Worm (Caenorhabditis elegans) whole organism, L4 larva: ENCODE results near the gene K07F5.7.
"Not testable (repeated sequence)": the region's sequence is repeated elsewhere in the genome, so short reads cannot be mapped to it uniquely, and the experiment has no call there.

ENCODE experiments used
- F49E8.2 ChIP-seq: sonication (generic microtip); optimal IDR thresholded peaks from 2 replicates; lab custom pipeline; 2016; ENCODE audit warnings: missing compliant biosample characterization, mild to moderate bottlenecking, missing genetic modification characterization, borderline replicate concordance
- Y75B8A.6 ChIP-seq: fragments of 200-800 bp; sonication (Bioruptor generic); IDR thresholded peaks from 2 replicates; pipeline ENCODE4 v1.3.6; 2022; ENCODE audit warnings: missing genetic modification reagents, missing genetic modification characterization, missing compliant biosample characterization
- aha-1 ChIP-seq: fragments of 150-350 bp; peaks from one replicate; lab custom pipeline; 2014; ENCODE audit warnings: missing biosample characterization, missing genetic modification characterization
- arid-1 ChIP-seq: fragments of 200-800 bp; sonication (Bioruptor generic); conservative IDR thresholded peaks from 2 replicates; pipeline ENCODE4 v1.3.6; 2022; ENCODE audit warnings: missing genetic modification reagents, missing genetic modification characterization, missing compliant biosample characterization
- ceh-44 ChIP-seq: fragments of 200-800 bp; sonication (Bioruptor generic); IDR thresholded peaks from 2 replicates; pipeline ENCODE4 v1.3.6; 2022; ENCODE audit warnings: missing genetic modification reagents, missing genetic modification characterization, missing compliant biosample characterization
- cey-2 ChIP-seq: sonication (generic microtip); optimal IDR thresholded peaks from 3 replicates; lab custom pipeline; 2017; ENCODE audit warnings: missing genetic modification characterization, mild to moderate bottlenecking, missing compliant biosample characterization, antibody characterized with exemption, borderline replicate concordance; ENCODE audit not compliant: insufficient read depth
- daf-8 ChIP-seq: fragments of 200-800 bp; sonication (Bioruptor generic); IDR thresholded peaks from 2 replicates; pipeline ENCODE4 v1.3.6; 2022; ENCODE audit warnings: missing genetic modification characterization, missing compliant biosample characterization
- dmd-6 ChIP-seq: fragments of 200-800 bp; sonication (Bioruptor generic); IDR thresholded peaks from 2 replicates; pipeline ENCODE4 v1.3.6; 2022; ENCODE audit warnings: missing genetic modification reagents, missing genetic modification characterization, missing compliant biosample characterization
- dmd-8 ChIP-seq: fragments of 200-800 bp; sonication (Bioruptor generic); IDR thresholded peaks from 2 replicates; pipeline ENCODE4 v1.3.6; 2022; ENCODE audit warnings: missing genetic modification characterization, missing compliant biosample characterization
- gei-8 ChIP-seq: fragments of 200-800 bp; sonication (Bioruptor generic); optimal IDR thresholded peaks from 2 replicates; lab custom pipeline; 2018; ENCODE audit warnings: mild to moderate bottlenecking, missing genetic modification characterization, missing compliant biosample characterization
- hlh-11 ChIP-seq: fragments of 200-800 bp; sonication (Bioruptor generic); optimal IDR thresholded peaks from 2 replicates; lab custom pipeline; 2018; ENCODE audit warnings: mild to moderate bottlenecking, missing genetic modification characterization, missing compliant biosample characterization
- jun-1 ChIP-seq: fragments of 150-350 bp; optimal IDR thresholded peaks from 2 replicates; lab custom pipeline; 2014; ENCODE audit warnings: missing biosample characterization, missing genetic modification reagents, missing genetic modification characterization
- lin-29 ChIP-seq: fragments of 200-800 bp; sonication (Bioruptor generic); IDR thresholded peaks from 2 replicates; pipeline ENCODE4 v1.3.6; 2022; ENCODE audit warnings: missing genetic modification reagents, missing genetic modification characterization, missing compliant biosample characterization
- lin-39 ChIP-seq: fragments of 150-350 bp; optimal IDR thresholded peaks from 2 replicates; lab custom pipeline; 2014; ENCODE audit warnings: missing biosample characterization, missing genetic modification reagents, missing genetic modification characterization
- madf-5 ChIP-seq, 2 experiments: fragments of 200-800 bp; sonication (Bioruptor generic); IDR thresholded peaks; 2 replicates each; pipeline ENCODE4 v1.3.6; 2022; ENCODE audit warnings: missing compliant biosample characterization in 2 of 2, missing genetic modification characterization in 2 of 2
- madf-9 ChIP-seq: fragments of 200-800 bp; sonication (Bioruptor generic); conservative IDR thresholded peaks from 2 replicates; pipeline ENCODE4 v1.3.6; 2022; ENCODE audit warnings: missing genetic modification reagents, missing genetic modification characterization, missing compliant biosample characterization
- mep-1 ChIP-seq: fragments of 150-350 bp; sonication (generic microtip); optimal IDR thresholded peaks from 3 replicates; lab custom pipeline; 2014; ENCODE audit warnings: missing biosample characterization, missing genetic modification characterization
- mes-2 ChIP-seq: sonication (generic microtip); optimal IDR thresholded peaks from 2 replicates; lab custom pipeline; 2016; ENCODE audit warnings: missing genotype, mild to moderate bottlenecking, missing genetic modification characterization, missing compliant biosample characterization; ENCODE audit not compliant: poor library complexity, severe bottlenecking
- mxl-3 ChIP-seq: fragments of 200-800 bp; sonication (Bioruptor generic); optimal IDR thresholded peaks from 2 replicates; lab custom pipeline; 2018; ENCODE audit warnings: mild to moderate bottlenecking, missing genetic modification characterization, missing compliant biosample characterization
- nhr-11 ChIP-seq: fragments of 150-350 bp; optimal IDR thresholded peaks from 2 replicates; lab custom pipeline; 2014; ENCODE audit warnings: missing biosample characterization, missing genetic modification characterization
- nhr-111 ChIP-seq: fragments of 200-800 bp; sonication (Bioruptor generic); optimal IDR thresholded peaks from 2 replicates; lab custom pipeline; 2018; ENCODE audit warnings: mild to moderate bottlenecking, missing genetic modification characterization, missing compliant biosample characterization
- nhr-25 ChIP-seq: sonication (generic microtip); optimal IDR thresholded peaks from 2 replicates; lab custom pipeline; 2017; ENCODE audit warnings: missing genetic modification characterization, mild to moderate bottlenecking, missing compliant biosample characterization, antibody characterized with exemption, moderate library complexity, borderline replicate concordance; ENCODE audit not compliant: insufficient read depth
- pha-4 ChIP-seq, 2 experiments: fragments of 150-350 bp in 1 of 2; fragments of 200-800 bp in 1 of 2; sonication (Bioruptor generic) in 1 of 2; IDR thresholded peaks in 1 of 2; optimal IDR thresholded peaks in 1 of 2; 2 replicates each; pipeline versions ENCODE4 v1.3.6 to Lab custom; 2014 to 2022; ENCODE audit warnings: missing genetic modification characterization in 2 of 2, missing genetic modification reagents in 2 of 2, missing biosample characterization in 1 of 2, missing compliant biosample characterization in 1 of 2
- pqm-1 ChIP-seq: sonication (generic microtip); optimal IDR thresholded peaks from 2 replicates; lab custom pipeline; 2017; ENCODE audit warnings: missing biosample characterization, missing genetic modification characterization
- set-16 ChIP-seq: fragments of 200-800 bp; sonication (Bioruptor generic); IDR thresholded peaks from 2 replicates; pipeline ENCODE4 v1.3.6; 2022; ENCODE audit warnings: missing genetic modification reagents, missing genetic modification characterization, missing compliant biosample characterization
- skn-1 ChIP-seq: fragments of 150-350 bp; optimal IDR thresholded peaks from 2 replicates; lab custom pipeline; 2014; ENCODE audit warnings: missing biosample characterization, missing genetic modification characterization
- spr-1 ChIP-seq: sonication (generic microtip); optimal IDR thresholded peaks from 2 replicates; lab custom pipeline; 2016; ENCODE audit warnings: mild to moderate bottlenecking, missing genetic modification characterization, missing compliant biosample characterization
- tag-97 ChIP-seq: fragments of 200-800 bp; sonication (Bioruptor generic); IDR thresholded peaks from 2 replicates; pipeline ENCODE4 v1.3.6; 2022; ENCODE audit warnings: missing genetic modification characterization, missing compliant biosample characterization
- unc-62 ChIP-seq, 3 experiments: fragments of 150-350 bp in 1 of 3; sonication (generic microtip); optimal IDR thresholded peaks in 2 of 3; peaks in 1 of 3; 1 replicate in 1 of 3; 2 replicates in 2 of 3; lab custom pipeline; 2014 to 2017; ENCODE audit warnings: missing biosample characterization in 3 of 3, missing genetic modification characterization in 3 of 3, missing genetic modification reagents in 3 of 3, missing genotype in 1 of 3
- vab-7 ChIP-seq: fragments of 200-800 bp; sonication (Bioruptor generic); IDR thresholded peaks from 2 replicates; pipeline ENCODE4 v1.3.6; 2022; ENCODE audit warnings: missing genetic modification reagents, missing genetic modification characterization, missing compliant biosample characterization
- zag-1 ChIP-seq: fragments of 150-350 bp; optimal IDR thresholded peaks from 2 replicates; lab custom pipeline; 2014; ENCODE audit warnings: missing biosample characterization, missing genetic modification characterization
- zfp-2 ChIP-seq: sonication (generic microtip); optimal IDR thresholded peaks from 2 replicates; lab custom pipeline; 2016; ENCODE audit warnings: mild to moderate bottlenecking, missing genetic modification characterization, missing compliant biosample characterization
- zip-2 ChIP-seq: fragments of 150-350 bp; optimal IDR thresholded peaks from 2 replicates; lab custom pipeline; 2014; ENCODE audit warnings: missing biosample characterization, missing genetic modification characterization

Gene K07F5.7

ce11 chrIV:9843760-9844159 lies 4.2 kb downstream of the K07F5.7 start, which contains the start of gene nspd-2:
Gene nspd-2, plus strand, starts transcription at chrIV:9844060.
- TF ChIP-seq nhr-111 (GFP tag; lab: Kevin White, UChicago) (no peak), gei-8 (GFP tag; lab: Kevin White, UChicago) (no peak), unc-62 (GFP tag; optimal IDR thresholded peaks at IDR 0.05 in 1 of 2; lab: Kevin White, UChicago) (peak in 1 of 2 experiments; percentile 71), unc-62 (tag; optimal IDR thresholded peaks at IDR 0.05; lab: Kevin White, UChicago) (no peak), arid-1 (GFP tag; lab: Robert Waterston, UW) (no peak), mes-2 (no peak), lin-39 (tag; lab: Kevin White, UChicago) (no peak), set-16 (GFP tag; lab: Robert Waterston, UW) (no peak)

ce11 chrIV:9842071-9842470 lies 5.9 kb downstream of the K07F5.7 start, which contains the start of gene K07F5.17:
Gene K07F5.17, plus strand, starts transcription at chrIV:9842371.
- TF ChIP-seq Y75B8A.6 (GFP tag; lab: Robert Waterston, UW) (no peak), F49E8.2 (tag; lab: Kevin White, UChicago) (no peak), madf-9 (GFP tag; lab: Robert Waterston, UW) (no peak), nhr-11 (no peak)

DNA sequence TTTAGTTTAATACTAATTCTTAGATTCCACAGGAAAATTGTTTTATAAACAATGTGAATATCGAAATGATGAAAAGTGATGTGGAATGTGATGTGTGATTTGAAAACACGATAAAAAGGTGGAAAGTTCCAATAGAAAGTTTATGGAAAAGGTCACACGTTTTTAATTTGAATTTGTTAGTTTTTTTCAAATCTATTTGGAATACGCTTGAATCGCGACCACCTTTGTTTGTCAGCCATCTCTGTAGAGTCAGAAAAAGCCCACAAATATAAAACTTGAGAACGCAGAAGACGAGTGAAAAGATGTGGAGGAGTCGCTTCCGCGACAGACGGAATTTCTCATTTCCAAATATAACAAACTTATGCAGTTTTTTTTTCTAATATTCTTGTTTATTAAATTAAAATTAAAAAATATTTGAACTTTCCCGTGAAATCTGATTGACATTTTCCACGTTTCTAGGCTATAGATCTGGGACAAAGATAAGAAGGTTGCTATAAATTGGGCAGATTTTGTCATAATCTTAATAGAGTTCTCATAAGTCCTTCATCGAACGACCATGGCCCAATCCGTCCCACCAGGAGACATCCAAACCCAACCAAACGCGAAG lies 6.9 kb downstream of the K07F5.7 start, which contains the start of the genes kin-24 and msp-56:
TSS of gene kin-24 (minus strand) at position 101 of the 607 bp plus-strand sequence.
TSS of gene msp-56 (plus strand) at position 557 of the 607 bp plus-strand sequence.
- no peak for TF ChIP-seq spr-1 (tag; lab: Kevin White, UChicago)
- no peak for TF ChIP-seq zfp-2 (tag; lab: Kevin White, UChicago)
- 0 out of 2 replicates have a peak, but pooled peaks have one; percentile 35 for TF ChIP-seq dmd-8

ce11 chrIV:9837349-9837748 lies 10.6 kb downstream of the K07F5.7 start, which contains the start of gene msp-10:
Gene msp-10, plus strand, starts transcription at chrIV:9837649.
- not testable (repeated sequence) for TF ChIP-seq tag-97 (GFP tag; lab: Robert Waterston, UW); madf-5 (GFP tag; IDR thresholded peaks at IDR 0.05; lab: Robert Waterston, UW); aha-1 (tag; lab: Kevin White, UChicago)
- TF ChIP-seq, all 104 proteins: peak for 0; not testable (repeated sequence) for 104

DNA sequence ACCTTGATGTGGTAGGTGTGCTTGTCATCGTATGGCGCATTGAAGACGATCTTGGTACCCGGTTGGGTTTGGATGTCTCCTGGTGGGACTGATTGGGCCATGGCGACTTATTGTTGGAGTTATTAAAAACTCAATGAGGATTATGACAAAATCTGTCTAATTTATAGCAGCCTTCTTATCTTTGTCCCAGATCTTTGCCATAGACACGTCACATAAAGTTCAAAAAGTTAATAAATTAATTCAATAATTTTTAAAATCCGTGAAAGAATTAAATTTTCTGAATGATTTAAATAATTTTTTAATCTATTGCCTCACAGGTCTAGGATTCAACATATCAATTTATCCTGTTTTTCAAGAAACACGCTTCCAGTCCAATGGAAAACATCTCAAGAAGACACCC lies 11.7 kb downstream of the K07F5.7 start, which contains the start of gene msp-81:
TSS of gene msp-81 (minus strand) at position 101 of the 400 bp plus-strand sequence.
- TF ChIP-seq unc-62 (GFP tag; optimal IDR thresholded peaks at IDR 0.05 in 1 of 2; lab: Kevin White, UChicago) (no peak), unc-62 (tag; optimal IDR thresholded peaks at IDR 0.05; lab: Kevin White, UChicago) (no peak), cey-2 (tag; lab: Kevin White, UChicago) (no peak), ceh-44 (GFP tag; lab: Robert Waterston, UW) (no peak), nhr-25 (no peak), skn-1 (tag; lab: Kevin White, UChicago) (no peak), daf-8 (GFP tag; lab: Robert Waterston, UW) (no peak), arid-1 (GFP tag; lab: Robert Waterston, UW) (no peak), mep-1 (tag; lab: Kevin White, UChicago) (no peak), zip-2 (tag; lab: Kevin White, UChicago) (no peak), hlh-11 (tag; lab: Kevin White, UChicago) (no peak), pqm-1 (tag; lab: Kevin White, UChicago) (no peak), aha-1 (tag; lab: Kevin White, UChicago) (no peak), pha-4 (GFP tag; IDR thresholded peaks at IDR 0.05; lab: Robert Waterston, UW) (no peak), pha-4 (tag; optimal IDR thresholded peaks at IDR 0.05; lab: Kevin White, UChicago) (no peak), vab-7 (GFP tag; lab: Robert Waterston, UW) (no peak), zag-1 (no peak), dmd-6 (no peak), mxl-3 (GFP tag; lab: Kevin White, UChicago) (no peak), F49E8.2 (tag; lab: Kevin White, UChicago) (no peak), jun-1 (no peak), lin-29 (GFP tag; lab: Robert Waterston, UW) (no peak)
